Worm (Caenorhabditis elegans) whole organism, L1 larva: ENCODE results near the gene nhr-237.

ENCODE experiments used
- ama-1 ChIP-seq: fragments of 150-350 bp; optimal IDR thresholded peaks from 2 replicates; lab custom pipeline; 2014
- ceh-8 ChIP-seq: fragments of 200-800 bp; sonication (Bioruptor generic); optimal IDR thresholded peaks from 2 replicates; lab custom pipeline; 2018; ENCODE audit warnings: mild to moderate bottlenecking, missing genetic modification characterization, moderate library complexity, missing compliant biosample characterization
- fos-1 ChIP-seq: fragments of 150-350 bp; optimal IDR thresholded peaks from 2 replicates; lab custom pipeline; 2014; ENCODE audit warnings: missing biosample characterization, missing genetic modification characterization
- hlh-17 ChIP-seq: fragments of 200-800 bp; sonication (Bioruptor generic); optimal IDR thresholded peaks from 2 replicates; lab custom pipeline; 2018; ENCODE audit warnings: missing genetic modification characterization, mild to moderate bottlenecking, missing compliant biosample characterization, moderate library complexity, borderline replicate concordance
- nhr-237 ChIP-seq: fragments of 150-350 bp; optimal IDR thresholded peaks from 2 replicates; lab custom pipeline; 2014; ENCODE audit warnings: missing biosample characterization, missing genetic modification characterization
- nhr-90 ChIP-seq: sonication (generic microtip); optimal IDR thresholded peaks from 2 replicates; lab custom pipeline; 2016; ENCODE audit warnings: mild to moderate bottlenecking, missing genetic modification characterization, missing compliant biosample characterization; ENCODE audit not compliant: poor library complexity
- pqm-1 ChIP-seq: sonication (generic microtip); optimal IDR thresholded peaks from 3 replicates; lab custom pipeline; 2017; ENCODE audit warnings: missing biosample characterization, missing genetic modification characterization
- skn-1 ChIP-seq: fragments of 150-350 bp; optimal IDR thresholded peaks from 2 replicates; lab custom pipeline; 2014; ENCODE audit warnings: missing biosample characterization, missing genetic modification characterization
- ztf-4 ChIP-seq: fragments of 150-350 bp; optimal IDR thresholded peaks from 2 replicates; lab custom pipeline; 2014; ENCODE audit warnings: missing biosample characterization, missing genetic modification characterization

DNA sequence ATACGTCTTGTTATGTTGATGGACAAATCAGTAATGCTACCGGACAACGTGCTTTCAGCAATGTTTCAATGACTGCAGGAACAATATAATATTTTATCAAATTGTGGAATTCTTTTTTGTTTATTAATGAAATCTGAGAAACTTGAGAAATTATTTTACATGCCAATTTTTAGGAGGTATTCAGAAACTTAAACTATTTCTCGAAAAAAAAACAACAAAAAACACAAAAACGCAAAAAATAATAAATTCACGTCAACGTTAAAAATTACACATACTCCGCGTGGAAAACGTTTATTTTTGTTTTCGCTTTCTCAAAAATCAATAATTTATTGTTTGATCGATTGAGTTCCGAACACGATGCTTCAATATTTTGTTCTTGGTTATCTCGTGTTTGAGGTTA, 15.6 kb upstream of the nhr-237 start, which contains the start of gene Y46H3D.1:
- TF ChIP-seq ceh-8 (GFP tag; lab: Kevin White, UChicago) (no peak), nhr-237 (tag; lab: Kevin White, UChicago) (no peak), nhr-90 (tag; lab: Kevin White, UChicago) (no peak), pqm-1 (tag; lab: Kevin White, UChicago) (no peak), ztf-4 (tag; lab: Kevin White, UChicago) (no peak), fos-1 (tag; lab: Kevin White, UChicago) (no peak), skn-1 (no peak), hlh-17 (GFP tag; lab: Kevin White, UChicago) (no peak), ama-1 (lab: Kevin White, UChicago) (no peak)
